Worm (Caenorhabditis elegans): ENCODE results near the gene sra-26.

DNA sequence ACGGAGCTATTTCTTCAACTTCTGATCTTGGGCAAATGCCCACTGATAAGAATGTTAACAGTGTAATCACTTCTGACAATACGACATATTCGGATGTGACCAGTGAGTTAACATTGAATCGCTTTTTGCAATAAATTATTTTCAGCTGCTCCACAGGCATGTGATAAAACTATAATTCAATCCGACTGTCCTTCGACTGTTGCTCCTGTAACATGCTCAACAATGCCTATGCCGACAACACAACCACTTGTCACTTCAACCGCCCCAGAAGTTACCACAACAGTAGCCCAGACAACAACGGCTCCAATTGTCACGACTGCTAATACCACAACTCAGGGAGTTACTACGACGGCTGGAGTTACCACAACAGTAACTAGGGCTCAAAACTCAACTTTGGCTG lies 15.9 kb upstream of the sra-26 start:
- no peak for TF ChIP-seq him-1 (tag; optimal IDR thresholded peaks at IDR 0.05)
- no peak for TF ChIP-seq W03F9.2 (tag; optimal IDR thresholded peaks at IDR 0.05)
